Worm (Caenorhabditis elegans) whole organism, L2 larva: Measurements from ENCODE around the gene F22F7.3.

Source experiments
- alr-1 ChIP-seq: fragments of 150-350 bp; optimal IDR thresholded peaks from 2 replicates; lab custom pipeline; 2014; ENCODE audit warnings: missing biosample characterization, missing genetic modification characterization
- ama-1 ChIP-seq: fragments of 150-350 bp; optimal IDR thresholded peaks from 2 replicates; lab custom pipeline; 2018; ENCODE audit warnings: inconsistent platforms
- ceh-82 ChIP-seq: fragments of 150-350 bp; optimal IDR thresholded peaks from 2 replicates; lab custom pipeline; 2014; ENCODE audit warnings: missing biosample characterization, missing genetic modification characterization
- dmd-4 ChIP-seq: sonication (generic microtip); optimal IDR thresholded peaks from 2 replicates; lab custom pipeline; 2017; ENCODE audit warnings: missing biosample characterization, missing genetic modification characterization
- fos-1 ChIP-seq: fragments of 150-350 bp; optimal IDR thresholded peaks from 2 replicates; lab custom pipeline; 2014; ENCODE audit warnings: missing biosample characterization, missing genetic modification characterization
- lsy-2 ChIP-seq, 2 experiments: fragments of 150-350 bp in 1 of 2; sonication (generic microtip) in 1 of 2; optimal IDR thresholded peaks; 2 replicates each; lab custom pipeline; 2014 to 2017; ENCODE audit warnings: missing biosample characterization in 2 of 2, missing genetic modification characterization in 2 of 2
- mdl-1 ChIP-seq, 2 experiments: fragments of 150-350 bp in 1 of 2; sonication (generic microtip) in 1 of 2; optimal IDR thresholded peaks; 2 replicates each; lab custom pipeline; 2017; ENCODE audit warnings: missing biosample characterization in 2 of 2, missing genetic modification characterization in 2 of 2
- nhr-10 ChIP-seq: sonication (generic microtip); optimal IDR thresholded peaks from 2 replicates; lab custom pipeline; 2017; ENCODE audit warnings: missing biosample characterization, missing genetic modification characterization
- nhr-11 ChIP-seq: fragments of 150-350 bp; optimal IDR thresholded peaks from 2 replicates; lab custom pipeline; 2014; ENCODE audit warnings: missing biosample characterization, missing genetic modification characterization
- nhr-12 ChIP-seq: fragments of 150-350 bp; optimal IDR thresholded peaks from 2 replicates; lab custom pipeline; 2014; ENCODE audit warnings: missing biosample characterization, missing genetic modification characterization
- nhr-25 ChIP-seq: fragments of 150-350 bp; sonication (generic microtip); optimal IDR thresholded peaks from 3 replicates; lab custom pipeline; 2014; ENCODE audit warnings: missing biosample characterization, missing genetic modification characterization
- peb-1 ChIP-seq: fragments of 150-350 bp; optimal IDR thresholded peaks from 2 replicates; lab custom pipeline; 2014; ENCODE audit warnings: missing biosample characterization, missing genetic modification characterization
- ztf-11 ChIP-seq: sonication (generic microtip); optimal IDR thresholded peaks from 2 replicates; lab custom pipeline; 2017; ENCODE audit warnings: missing biosample characterization, missing genetic modification characterization
- ztf-4 ChIP-seq: fragments of 150-350 bp; optimal IDR thresholded peaks from 2 replicates; lab custom pipeline; 2014; ENCODE audit warnings: missing biosample characterization, missing genetic modification characterization

DNA sequence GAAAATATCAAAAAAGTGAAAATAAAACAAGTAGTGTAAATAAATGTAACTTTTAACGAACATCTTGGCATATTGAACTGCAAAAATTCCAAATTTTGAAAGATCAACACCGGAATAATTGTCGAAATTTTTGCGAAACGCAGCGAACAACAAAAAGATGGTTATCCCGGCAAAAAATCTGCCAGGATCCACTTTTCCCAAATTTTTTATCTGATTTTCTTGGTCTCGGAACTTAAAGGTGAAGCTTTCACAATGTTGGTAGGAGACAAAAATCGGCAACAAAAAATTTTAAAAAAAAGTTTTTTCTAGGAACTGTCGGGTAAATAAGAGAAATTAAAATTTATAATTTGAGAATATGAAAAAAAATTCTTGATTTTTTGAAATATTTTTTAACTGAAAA, 8.1 kb downstream of the F22F7.3 start, which contains the start of gene bgnt-1.2:
- no peak for TF ChIP-seq ama-1 (lab: Kevin White, UChicago)
- no peak for TF ChIP-seq nhr-25 (tag; lab: Kevin White, UChicago)
- TF ChIP-seq nhr-12, result no peak
- no peak for TF ChIP-seq peb-1 (tag; lab: Kevin White, UChicago)
- TF ChIP-seq ztf-4 (tag; lab: Kevin White, UChicago), result no peak
- no peak for TF ChIP-seq nhr-11 (tag; lab: Kevin White, UChicago)
- TF ChIP-seq ztf-11 (tag; lab: Kevin White, UChicago), result no peak
- TF ChIP-seq ceh-82 (tag; lab: Kevin White, UChicago), result no peak
- TF ChIP-seq fos-1 (tag; lab: Kevin White, UChicago), result no peak
- TF ChIP-seq alr-1 (tag; lab: Kevin White, UChicago), result no peak
- TF ChIP-seq dmd-4 (tag; lab: Kevin White, UChicago), result no peak
- TF ChIP-seq mdl-1 (tag; optimal IDR thresholded peaks at IDR 0.05; lab: Kevin White, UChicago), result no peak
- TF ChIP-seq lsy-2 (tag; optimal IDR thresholded peaks at IDR 0.05; lab: Kevin White, UChicago), result no peak
- TF ChIP-seq nhr-10 (tag; lab: Kevin White, UChicago), result no peak
